Worm (Caenorhabditis elegans): ENCODE results near the gene C06H2.7.

The C06H2.7 gene

DNA sequence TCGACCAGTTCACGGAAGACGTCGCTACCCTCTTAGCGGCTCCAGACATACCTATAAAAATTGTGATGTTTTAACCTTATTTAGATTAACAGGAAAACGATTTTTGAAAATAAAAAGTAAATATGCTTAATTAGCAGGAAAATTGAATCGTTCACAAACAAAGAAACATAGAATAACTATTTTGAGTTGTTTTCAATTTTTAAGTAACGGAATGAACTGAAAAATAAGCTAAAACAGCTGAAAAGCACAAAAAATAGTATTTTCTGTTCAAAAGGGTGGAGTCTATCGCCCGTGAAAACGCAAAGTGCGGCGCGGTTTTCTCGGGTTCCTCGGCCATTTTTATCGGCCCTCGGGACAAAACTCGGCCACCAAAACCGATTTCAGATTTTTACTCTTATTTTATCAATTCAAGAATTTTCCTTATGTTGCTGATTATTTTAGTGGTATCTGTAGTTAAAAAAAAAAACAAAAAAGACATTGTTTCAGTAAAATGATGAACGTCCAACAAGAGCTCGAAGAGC, 20.7 kb downstream of the C06H2.7 start, which contains the start of the genes atp-5 and lmtr-3:
Gene atp-5 (minus strand): TSS at position 51 of the 521 bp plus-strand sequence.
Gene lmtr-3 (plus strand): TSS at position 370 of the 521 bp plus-strand sequence.
- TF ChIP-seq blmp-1 (tag; optimal IDR thresholded peaks at IDR 0.05): no peak
- TF ChIP-seq ceh-39 (tag; optimal IDR thresholded peaks at IDR 0.05): peak; percentile 15
- TF ChIP-seq mep-1 (tag; optimal IDR thresholded peaks at IDR 0.05): peak; percentile 48
- no peak for TF ChIP-seq M03D4.4 (tag; optimal IDR thresholded peaks at IDR 0.05)
- TF ChIP-seq sptf-1 (tag; optimal IDR thresholded peaks at IDR 0.05): peak; percentile 12
- TF ChIP-seq hlh-1 (tag; optimal IDR thresholded peaks at IDR 0.05): peak; percentile 8
- TF ChIP-seq mab-5 (tag; optimal IDR thresholded peaks at IDR 0.05): no peak
- TF ChIP-seq lsy-2 (tag; optimal IDR thresholded peaks at IDR 0.05): peak; percentile 33

DNA sequence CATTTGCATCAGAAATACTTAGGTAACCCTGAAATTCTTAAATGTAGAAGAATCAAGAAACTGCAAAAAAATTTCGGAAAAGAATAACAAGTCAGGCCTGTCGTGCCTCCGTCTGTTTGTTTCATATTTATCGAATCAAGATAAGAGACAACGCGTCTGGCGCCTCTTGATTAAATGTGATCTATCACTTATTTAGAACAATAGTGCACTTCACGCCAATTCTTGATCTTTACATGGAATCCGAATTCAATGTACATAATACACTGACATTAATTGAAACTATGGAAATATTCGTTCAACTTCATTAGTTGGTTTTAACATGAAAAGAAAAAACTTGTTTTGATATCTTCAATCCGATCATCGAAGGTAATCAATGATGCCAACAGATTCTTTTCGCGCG, 22.1 kb downstream of the C06H2.7 start, which contains the start of gene mboa-2:
Gene mboa-2 (minus strand): TSS at position 28 of the 400 bp plus-strand sequence.
- no peak for TF ChIP-seq ceh-39 (tag; optimal IDR thresholded peaks at IDR 0.05)
- TF ChIP-seq zip-8 (tag; optimal IDR thresholded peaks at IDR 0.05): no peak
- no peak for TF ChIP-seq blmp-1 (tag; optimal IDR thresholded peaks at IDR 0.05)
- TF ChIP-seq nhr-76 (tag; optimal IDR thresholded peaks at IDR 0.05): no peak
- TF ChIP-seq unc-62 (GFP tag; optimal IDR thresholded peaks at IDR 0.05): no peak
- TF ChIP-seq ham-2 (GFP tag; optimal IDR thresholded peaks at IDR 0.05): no peak
- TF ChIP-seq unc-120 (tag; optimal IDR thresholded peaks at IDR 0.05; ENCODE audit: poor library complexity, severe bottlenecking): no peak
- TF ChIP-seq pha-4 (tag; optimal IDR thresholded peaks at IDR 0.05): no peak
- TF ChIP-seq ces-1 (GFP tag; optimal IDR thresholded peaks at IDR 0.05): no peak
- no peak for TF ChIP-seq flh-1 (GFP tag; optimal IDR thresholded peaks at IDR 0.05)
- no peak for TF ChIP-seq snpc-4 (tag; optimal IDR thresholded peaks at IDR 0.05)
- no peak for TF ChIP-seq mep-1 (tag; optimal IDR thresholded peaks at IDR 0.05)
- TF ChIP-seq ceh-43 (GFP tag; optimal IDR thresholded peaks at IDR 0.05): no peak

DNA sequence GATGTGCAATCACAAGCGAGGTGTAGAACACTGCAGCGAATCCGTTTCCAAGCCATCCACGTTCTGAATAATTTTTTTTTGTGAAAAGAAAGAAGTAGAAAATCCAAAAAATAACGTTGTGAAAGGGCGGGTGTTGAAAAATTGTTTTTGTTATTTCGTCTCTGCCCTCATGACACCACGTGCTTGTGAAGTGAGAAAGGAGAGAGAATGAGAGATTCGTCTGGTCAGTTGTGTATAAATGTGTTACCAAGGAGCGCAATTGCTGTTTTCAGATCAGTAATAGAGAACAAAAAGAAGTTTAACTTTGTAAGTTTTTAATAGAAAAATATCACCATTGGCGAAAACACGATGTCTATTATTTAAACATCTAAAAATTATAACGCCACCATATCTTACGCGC, 23.3 kb downstream of the C06H2.7 start:
- peak; percentile 56 for TF ChIP-seq hlh-1 (tag; optimal IDR thresholded peaks at IDR 0.05)
- TF ChIP-seq ces-1 (GFP tag; optimal IDR thresholded peaks at IDR 0.05): peak; percentile 84
- TF ChIP-seq nhr-2 (tag; optimal IDR thresholded peaks at IDR 0.05): no peak
- peak; percentile 33 for TF ChIP-seq mep-1 (tag; optimal IDR thresholded peaks at IDR 0.05)

DNA sequence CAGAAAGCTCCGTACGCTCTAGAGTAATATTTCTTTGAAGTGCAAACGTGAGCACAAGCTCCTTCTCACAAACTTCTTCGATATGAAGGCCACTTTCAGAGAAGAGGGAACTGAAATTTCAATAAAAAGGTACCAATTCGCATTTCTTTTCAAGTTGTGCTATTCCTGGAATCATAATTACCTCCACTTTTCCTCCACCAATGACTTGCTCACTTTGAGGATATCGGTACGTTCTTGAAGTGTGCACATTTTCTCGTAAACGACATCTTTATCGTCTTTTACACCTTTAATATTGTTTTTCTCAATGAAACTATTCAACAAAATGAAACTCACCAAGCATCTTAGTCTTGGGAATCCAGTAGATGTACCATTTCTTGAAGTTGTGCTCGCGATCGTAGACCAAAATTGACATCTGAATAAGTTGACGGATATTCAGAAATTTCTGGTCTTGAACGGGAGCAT, 25.3 kb downstream of the C06H2.7 start, which contains the start of gene scb-1:
Gene scb-1 (minus strand): TSS at position 412 of the 462 bp plus-strand sequence.
- TF ChIP-seq lsy-2 (tag; optimal IDR thresholded peaks at IDR 0.05) (no peak), bed-3 (GFP tag; optimal IDR thresholded peaks at IDR 0.05) (no peak), nhr-76 (tag; optimal IDR thresholded peaks at IDR 0.05) (no peak), nhr-237 (tag; optimal IDR thresholded peaks at IDR 0.05) (no peak), mls-2 (tag; optimal IDR thresholded peaks at IDR 0.05) (no peak), ztf-11 (tag; optimal IDR thresholded peaks at IDR 0.05) (no peak), unc-39 (tag; optimal IDR thresholded peaks at IDR 0.05) (no peak), sptf-1 (tag; optimal IDR thresholded peaks at IDR 0.05) (no peak), nhr-12 (tag; optimal IDR thresholded peaks at IDR 0.05) (no peak), ceh-43 (GFP tag; optimal IDR thresholded peaks at IDR 0.05) (no peak), unc-62 (GFP tag; optimal IDR thresholded peaks at IDR 0.05) (no peak)

DNA sequence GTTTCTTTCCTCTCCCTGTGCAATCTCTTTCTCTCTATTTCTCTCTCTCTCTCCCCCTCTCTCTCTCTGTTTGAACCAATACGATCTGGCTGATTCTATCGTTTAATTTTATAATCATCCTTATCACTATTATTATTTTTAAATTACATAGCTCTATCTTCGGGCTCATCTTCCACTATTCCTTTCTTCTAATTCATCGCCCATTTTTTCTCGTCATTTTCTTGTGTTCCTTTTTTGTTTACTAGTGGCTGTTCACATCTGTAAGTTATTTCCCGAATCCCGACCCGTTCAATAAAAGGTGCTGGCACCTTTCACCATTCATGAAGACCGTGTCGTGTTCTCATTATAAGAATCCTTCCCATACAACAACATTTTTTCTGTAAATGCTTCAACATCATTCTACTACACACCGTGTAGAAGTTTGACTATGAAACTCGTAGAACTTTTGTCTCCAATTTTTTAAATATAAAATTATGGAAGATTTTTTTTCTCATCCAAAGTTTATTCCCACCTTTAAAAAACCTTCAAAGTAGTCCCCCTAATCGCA, 26.3 kb downstream of the C06H2.7 start:
- TF ChIP-seq lin-13 (tag; optimal IDR thresholded peaks at IDR 0.05) (no peak), mls-2 (tag; optimal IDR thresholded peaks at IDR 0.05) (no peak), zip-8 (tag; optimal IDR thresholded peaks at IDR 0.05) (no peak), drap-1 (GFP tag; optimal IDR thresholded peaks at IDR 0.05) (no peak), nhr-2 (tag; optimal IDR thresholded peaks at IDR 0.05) (no peak), ceh-43 (GFP tag; optimal IDR thresholded peaks at IDR 0.05) (no peak), blmp-1 (tag; optimal IDR thresholded peaks at IDR 0.05) (no peak), cnd-1 (tag; optimal IDR thresholded peaks at IDR 0.05) (no peak), nhr-237 (tag; optimal IDR thresholded peaks at IDR 0.05) (no peak)

DNA sequence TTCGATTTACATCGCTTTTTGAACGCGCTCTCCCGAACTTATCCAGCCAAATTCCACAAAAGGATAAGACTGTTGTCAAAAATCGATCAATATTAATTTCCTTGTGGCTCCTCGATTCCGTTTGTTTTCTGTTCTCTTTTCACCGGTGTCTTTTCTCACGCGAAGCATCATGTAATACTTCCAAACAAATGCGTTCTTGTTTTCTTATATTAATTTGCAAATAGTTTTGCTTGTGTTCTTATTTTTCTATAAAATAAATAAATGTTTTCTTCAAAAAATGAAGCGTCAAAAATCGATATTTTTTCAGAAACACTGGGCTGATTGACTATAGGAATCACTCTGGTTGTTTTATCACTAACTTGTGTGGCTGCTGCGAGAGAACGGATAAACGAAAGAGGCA, 31.0 kb downstream of the C06H2.7 start, which contains the start of gene math-33:
Gene math-33 (plus strand): TSS at position 301 of the 400 bp plus-strand sequence.
- no peak for TF ChIP-seq sem-2 (GFP tag; optimal IDR thresholded peaks at IDR 0.05)
- no peak for TF ChIP-seq lin-32 (GFP tag; optimal IDR thresholded peaks at IDR 0.05)
- no peak for TF ChIP-seq nhr-76 (tag; optimal IDR thresholded peaks at IDR 0.05)
- TF ChIP-seq mep-1 (tag; optimal IDR thresholded peaks at IDR 0.05): no peak
- TF ChIP-seq M03D4.4 (tag; optimal IDR thresholded peaks at IDR 0.05): no peak
